Fruit fly (Drosophila melanogaster) whole organism, wandering third instar larva: ENCODE measurements around the gene CG8420.
A peak's percentile ranks its signal among the peaks of the same experiment; 100 is the strongest.

Source experiments
- Abd-B ChIP-seq: fragments of >200 bp; optimal IDR thresholded peaks from 2 replicates; lab custom pipeline; 2017; ENCODE audit warnings: missing biosample characterization, missing genetic modification characterization
- CG32264 ChIP-seq: fragments of 200-800 bp; sonication (Bioruptor generic); optimal IDR thresholded peaks from 2 replicates; lab custom pipeline; 2016; ENCODE audit warnings: missing biosample characterization, missing genetic modification characterization
- CrebA ChIP-seq: fragments of 200-800 bp; sonication (Bioruptor generic); optimal IDR thresholded peaks from 2 replicates; lab custom pipeline; 2016; ENCODE audit warnings: missing biosample characterization, mild to moderate bottlenecking, missing genetic modification characterization, borderline replicate concordance
- Dfd ChIP-seq: fragments of >200 bp; optimal IDR thresholded peaks from 2 replicates; lab custom pipeline; 2017; ENCODE audit warnings: missing biosample characterization, missing genetic modification characterization
- Dif ChIP-seq: fragments of 200-275, 200-300 bp; sonication (Bioruptor generic); optimal IDR thresholded peaks from 2 replicates; lab custom pipeline; 2018; ENCODE audit warnings: missing biosample characterization, missing genetic modification characterization; ENCODE audit not compliant: partially characterized antibody
- GATAd ChIP-seq: sonication (Bioruptor generic); optimal IDR thresholded peaks from 2 replicates; lab custom pipeline; 2016; ENCODE audit warnings: missing biosample characterization, missing genetic modification characterization
- HLH106 ChIP-seq: fragments of 200-800 bp; optimal IDR thresholded peaks from 3 replicates; lab custom pipeline; 2019; ENCODE audit warnings: missing biosample characterization, mild to moderate bottlenecking, missing genetic modification characterization, moderate library complexity
- Hnf4 ChIP-seq: fragments of 200-800 bp; sonication (Bioruptor generic); optimal IDR thresholded peaks from 2 replicates; lab custom pipeline; 2016; ENCODE audit warnings: missing biosample characterization, mild to moderate bottlenecking, missing genetic modification characterization
- Hr78 ChIP-seq: fragments of >200 bp; optimal IDR thresholded peaks from 2 replicates; lab custom pipeline; 2017; ENCODE audit warnings: missing biosample characterization, missing genetic modification characterization
- Hr83 ChIP-seq: fragments of 200-300 bp; sonication (Bioruptor generic); optimal IDR thresholded peaks from 2 replicates; lab custom pipeline; 2016; ENCODE audit warnings: missing biosample characterization, mild to moderate bottlenecking, missing genetic modification characterization, moderate library complexity; ENCODE audit not compliant: poor library complexity, severe bottlenecking
- Jra ChIP-seq: sonication (Bioruptor generic); optimal IDR thresholded peaks from 2 replicates; lab custom pipeline; 2016; ENCODE audit warnings: missing biosample characterization, missing genetic modification characterization
- Mio ChIP-seq: sonication (Bioruptor generic); optimal IDR thresholded peaks from 2 replicates; lab custom pipeline; 2016; ENCODE audit warnings: missing biosample characterization, missing genetic modification characterization
- Myc ChIP-seq: fragments of >200 bp; optimal IDR thresholded peaks from 2 replicates; lab custom pipeline; 2017
- N ChIP-seq: fragments of >200 bp; optimal IDR thresholded peaks from 2 replicates; lab custom pipeline; 2018; ENCODE audit warnings: missing biosample characterization, missing external identifiers, missing genetic modification characterization
- OdsH ChIP-seq: fragments of 200-800 bp; sonication (Bioruptor generic); optimal IDR thresholded peaks from 2 replicates; lab custom pipeline; 2016; ENCODE audit warnings: missing biosample characterization, mild to moderate bottlenecking, missing genetic modification characterization
- Rel ChIP-seq, 2 experiments: fragments of 200-800 bp; sonication (Bioruptor generic) in 1 of 2; optimal IDR thresholded peaks; 2 replicates in 1 of 2; 3 replicates in 1 of 2; lab custom pipeline; 2016 to 2019; ENCODE audit warnings: mild to moderate bottlenecking in 2 of 2, missing biosample characterization in 2 of 2, missing genetic modification characterization in 2 of 2, moderate library complexity in 1 of 2
- Sp1 ChIP-seq: fragments of 200-800 bp; sonication (Bioruptor generic); optimal IDR thresholded peaks from 3 replicates; lab custom pipeline; 2019; ENCODE audit warnings: missing biosample characterization, mild to moderate bottlenecking, missing genetic modification characterization, moderate library complexity
- br ChIP-seq: fragments of 200-800 bp; sonication (Bioruptor generic); optimal IDR thresholded peaks from 2 replicates; lab custom pipeline; 2016; ENCODE audit warnings: missing biosample characterization, missing genetic modification characterization
- brk ChIP-seq: fragments of 200-800 bp; sonication (Bioruptor generic); optimal IDR thresholded peaks from 2 replicates; lab custom pipeline; 2016; ENCODE audit warnings: missing biosample characterization, mild to moderate bottlenecking, missing genetic modification characterization
- dl ChIP-seq, 2 experiments: fragments of 175-275, 200-275 bp in 1 of 2; fragments of 200-275 bp in 1 of 2; sonication (Bioruptor generic); optimal IDR thresholded peaks; lab custom pipeline; 2018; ENCODE audit warnings: mild to moderate bottlenecking in 2 of 2, missing biosample characterization in 2 of 2, missing genetic modification characterization in 2 of 2, moderate library complexity in 2 of 2; ENCODE audit not compliant: partially characterized antibody in 2 of 2, insufficient read depth in 1 of 2
- dmrt93B ChIP-seq: fragments of 200-800 bp; sonication (Bioruptor generic); optimal IDR thresholded peaks from 2 replicates; lab custom pipeline; 2018; ENCODE audit warnings: missing biosample characterization, mild to moderate bottlenecking, missing genetic modification characterization
- dsf ChIP-seq: sonication (Bioruptor generic); optimal IDR thresholded peaks from 2 replicates; lab custom pipeline; 2016; ENCODE audit warnings: missing biosample characterization, missing genetic modification characterization, borderline replicate concordance
- ey ChIP-seq: fragments of 200-800 bp; sonication (Bioruptor generic); optimal IDR thresholded peaks from 2 replicates; lab custom pipeline; 2016; ENCODE audit warnings: missing biosample characterization, missing genetic modification characterization
- foxo ChIP-seq, 2 experiments: fragments of 200-800 bp; sonication (Bioruptor generic); optimal IDR thresholded peaks; 2 replicates in 1 of 2; 3 replicates in 1 of 2; lab custom pipeline; 2016 to 2017; ENCODE audit warnings: missing biosample characterization in 2 of 2, missing genetic modification characterization in 2 of 2
- fru ChIP-seq: fragments of 200-800 bp; sonication (Bioruptor generic); optimal IDR thresholded peaks from 3 replicates; lab custom pipeline; 2016; ENCODE audit warnings: missing biosample characterization, mild to moderate bottlenecking, missing genetic modification characterization
- h ChIP-seq: fragments of 200-800 bp; sonication (Bioruptor generic); optimal IDR thresholded peaks from 3 replicates; lab custom pipeline; 2016; ENCODE audit warnings: missing biosample characterization, mild to moderate bottlenecking, missing genetic modification characterization
- jim ChIP-seq: fragments of 175-275, 200-325 bp; sonication (Bioruptor generic); optimal IDR thresholded peaks from 2 replicates; lab custom pipeline; 2016; ENCODE audit warnings: missing biosample characterization, mild to moderate bottlenecking, missing genetic modification characterization
- lola ChIP-seq: fragments of >200 bp; optimal IDR thresholded peaks from 2 replicates; lab custom pipeline; 2017; ENCODE audit warnings: missing biosample characterization, missing genetic modification characterization
- pan ChIP-seq: fragments of >200 bp; optimal IDR thresholded peaks from 2 replicates; lab custom pipeline; 2017
- psq ChIP-seq: fragments of 200-800 bp; sonication (Bioruptor generic); optimal IDR thresholded peaks from 3 replicates; lab custom pipeline; 2017; ENCODE audit warnings: missing biosample characterization, mild to moderate bottlenecking, missing genetic modification characterization, moderate library complexity
- rgr ChIP-seq: fragments of 200-800 bp; sonication (Bioruptor generic); optimal IDR thresholded peaks from 3 replicates; lab custom pipeline; 2016; ENCODE audit warnings: missing biosample characterization, mild to moderate bottlenecking, missing genetic modification characterization
- sage ChIP-seq: fragments of 200-800 bp; sonication (Bioruptor generic); optimal IDR thresholded peaks from 2 replicates; lab custom pipeline; 2016; ENCODE audit warnings: missing biosample characterization, mild to moderate bottlenecking, missing genetic modification characterization
- sv ChIP-seq: fragments of 200-800 bp; sonication (Bioruptor generic); optimal IDR thresholded peaks from 3 replicates; lab custom pipeline; 2016; ENCODE audit warnings: missing biosample characterization, missing genetic modification characterization
- tai ChIP-seq: sonication (Bioruptor generic); optimal IDR thresholded peaks from 2 replicates; lab custom pipeline; 2016; ENCODE audit warnings: missing biosample characterization, missing genetic modification characterization
- usp ChIP-seq: fragments of >200 bp; optimal IDR thresholded peaks from 2 replicates; lab custom pipeline; 2017; ENCODE audit warnings: missing biosample characterization, missing genetic modification characterization
- woc ChIP-seq: sonication (Bioruptor generic); optimal IDR thresholded peaks from 2 replicates; lab custom pipeline; 2016; ENCODE audit warnings: missing biosample characterization, mild to moderate bottlenecking, missing genetic modification characterization

The CG8420 gene

dm6 chr3R:9251543-9251942, 5.1 kb downstream of the CG8420 start, which contains the start of gene St2:
Gene St2, plus strand, starts transcription at chr3R:9251843.
- TF ChIP-seq Rel (GFP tag; optimal IDR thresholded peaks at IDR 0.05; lab: Kevin White, UChicago) (no peak), Rel (tag; optimal IDR thresholded peaks at IDR 0.05; lab: Kevin White, UChicago) (peak; percentile 40), N (GFP tag; lab: Kevin White, UChicago) (no peak)

- TF ChIP-seq CrebA (GFP tag; lab: Kevin White, UChicago) (no peak), Myc (lab: Kevin White, UChicago) (no peak), Mio (GFP tag; lab: Kevin White, UChicago) (no peak), dmrt93B (GFP tag; lab: Kevin White, UChicago) (no peak), dsf (GFP tag; lab: Kevin White, UChicago) (no peak)
Measured at dm6 chr3R:9254798-9255197, 8.3 kb downstream of the CG8420 start, which contains the start of gene CG16734. Gene CG16734, plus strand, starts transcription at chr3R:9255052.

- TF ChIP-seq fru (no peak), sv (GFP tag; lab: Kevin White, UChicago) (no peak), usp (GFP tag; lab: Kevin White, UChicago) (no peak), rgr (GFP tag; lab: Kevin White, UChicago) (no peak)
Measured at dm6 chr3R:9257616-9258015, 11.2 kb downstream of the CG8420 start, which contains the start of gene CG16736. Gene CG16736, minus strand, starts transcription at chr3R:9257716.

- TF ChIP-seq HLH106 (tag; lab: Kevin White, UChicago): no peak
- TF ChIP-seq woc (GFP tag; lab: Kevin White, UChicago): peak; percentile 21
Measured at dm6 chr3R:9258252-9259225, 12.1 kb downstream of the CG8420 start, which contains the start of the genes Ibf2 and Ibf1. Gene Ibf2, minus strand, starts transcription at chr3R:9258501. Gene Ibf1, plus strand, starts transcription at chr3R:9258964.

- TF ChIP-seq sv (GFP tag; lab: Kevin White, UChicago): peak; percentile 33
- TF ChIP-seq usp (GFP tag; lab: Kevin White, UChicago): no peak
- TF ChIP-seq Hr83 (GFP tag; lab: Kevin White, UChicago): peak; percentile 57
- TF ChIP-seq brk (GFP tag; lab: Kevin White, UChicago): no peak
- TF ChIP-seq psq (GFP tag; lab: Kevin White, UChicago): peak; percentile 19
- TF ChIP-seq dl (GFP tag; optimal IDR thresholded peaks at IDR 0.05; lab: Kevin White, UChicago; ENCODE audit: insufficient read depth in 1 of 2, partially characterized antibody in 2 of 2): no peak
- no peak for TF ChIP-seq h (GFP tag; lab: Kevin White, UChicago)
- peak; percentile 68 for TF ChIP-seq Hnf4 (GFP tag; lab: Kevin White, UChicago)
- no peak for TF ChIP-seq Rel (GFP tag; optimal IDR thresholded peaks at IDR 0.05; lab: Kevin White, UChicago)
- peak; percentile 61 for TF ChIP-seq Rel (tag; optimal IDR thresholded peaks at IDR 0.05; lab: Kevin White, UChicago)
- TF ChIP-seq Jra: peak; percentile 28
- TF ChIP-seq GATAd (GFP tag; lab: Kevin White, UChicago): no peak
- TF ChIP-seq dmrt93B (GFP tag; lab: Kevin White, UChicago): no peak
- TF ChIP-seq jim (GFP tag; lab: Kevin White, UChicago): no peak
- no peak for TF ChIP-seq woc (GFP tag; lab: Kevin White, UChicago)
- no peak for TF ChIP-seq CrebA (GFP tag; lab: Kevin White, UChicago)
- TF ChIP-seq br (GFP tag; lab: Kevin White, UChicago): no peak
- no peak for TF ChIP-seq ey (GFP tag; lab: Kevin White, UChicago)
- no peak for TF ChIP-seq Dfd (GFP tag; lab: Kevin White, UChicago)
- no peak for TF ChIP-seq Myc (lab: Kevin White, UChicago)
- TF ChIP-seq foxo (GFP tag; optimal IDR thresholded peaks at IDR 0.05; lab: Kevin White, UChicago): no peak
- TF ChIP-seq Dif (GFP tag; lab: Kevin White, UChicago): peak; percentile 3
- TF ChIP-seq Abd-B (GFP tag; lab: Kevin White, UChicago): no peak
- no peak for TF ChIP-seq CG32264 (GFP tag; lab: Kevin White, UChicago)
- TF ChIP-seq Sp1: peak; percentile 63
- no peak for TF ChIP-seq N (GFP tag; lab: Kevin White, UChicago)
- peak; percentile 40 for TF ChIP-seq OdsH (GFP tag; lab: Kevin White, UChicago)
- TF ChIP-seq fru: no peak
- TF ChIP-seq lola (GFP tag; lab: Kevin White, UChicago): no peak
- no peak for TF ChIP-seq Mio (GFP tag; lab: Kevin White, UChicago)
- TF ChIP-seq pan (lab: Kevin White, UChicago): no peak
- TF ChIP-seq Hr78 (GFP tag; lab: Kevin White, UChicago): no peak
- no peak for TF ChIP-seq dsf (GFP tag; lab: Kevin White, UChicago)
- no peak for TF ChIP-seq tai (GFP tag; lab: Kevin White, UChicago)
- TF ChIP-seq HLH106 (tag; lab: Kevin White, UChicago): peak; percentile 69
- TF ChIP-seq sage (GFP tag; lab: Kevin White, UChicago): no peak
- no peak for TF ChIP-seq rgr (GFP tag; lab: Kevin White, UChicago)
Measured at dm6 chr3R:9260421-9260973, 14.0 kb downstream of the CG8420 start, which contains the start of gene ATP6AP2. Gene ATP6AP2, plus strand, starts transcription at chr3R:9260638.
